Worm (Caenorhabditis elegans): ENCODE results near the gene pes-8.

DNA sequence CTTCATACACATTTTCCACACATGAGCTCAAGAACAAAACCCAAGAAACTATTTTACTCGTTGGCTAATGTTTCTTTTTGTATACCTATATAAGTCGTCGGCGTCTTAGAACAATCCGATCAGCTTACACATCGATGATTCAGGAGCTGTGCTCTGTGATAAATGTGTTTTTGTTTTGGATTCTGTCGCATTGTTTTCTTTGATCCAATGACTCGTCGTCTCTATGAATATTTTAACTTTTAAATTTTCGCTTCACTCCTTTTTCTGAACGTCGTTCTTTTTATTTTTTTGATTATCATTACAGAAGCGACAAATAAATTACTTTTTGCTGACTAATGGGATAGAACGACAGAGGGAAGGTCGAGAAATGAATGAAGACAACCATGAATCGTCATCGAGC, 39.8 kb downstream of the pes-8 start, which contains the start of gene B0416.3:
- TF ChIP-seq ceh-36 (tag; optimal IDR thresholded peaks at IDR 0.05) (no peak), ama-1 (optimal IDR thresholded peaks at IDR 0.05) (no peak), aly-1 (tag; optimal IDR thresholded peaks at IDR 0.05) (no peak), tra-4 (tag; optimal IDR thresholded peaks at IDR 0.05) (no peak), tbx-37 (GFP tag; conservative IDR thresholded peaks at IDR 0.05) (no peak)

Data from whole organism, early embryonic.